Worm (Caenorhabditis elegans) whole organism, early embryonic: ENCODE measurements around the gene K09C6.7.
"Not testable (repeated sequence)": the region's sequence is repeated elsewhere in the genome, so short reads cannot be mapped to it uniquely, and the experiment has no call there.

ENCODE experiments used
- B0310.2 ChIP-seq: sonication (generic microtip); optimal IDR thresholded peaks from 2 replicates; lab custom pipeline; 2016; ENCODE audit warnings: mild to moderate bottlenecking, missing genetic modification characterization, missing compliant biosample characterization
- F13C5.2 ChIP-seq: sonication (generic microtip); optimal IDR thresholded peaks from 2 replicates; lab custom pipeline; 2017; ENCODE audit warnings: mild to moderate bottlenecking, missing genetic modification characterization, inconsistent platforms, missing compliant biosample characterization
- aly-1 ChIP-seq: sonication (generic microtip); optimal IDR thresholded peaks from 2 replicates; lab custom pipeline; 2016; ENCODE audit warnings: missing genetic modification characterization, missing compliant biosample characterization
- ama-1 ChIP-seq: fragments of 150-350 bp; optimal IDR thresholded peaks from 2 replicates; lab custom pipeline; 2014
- ceh-13 ChIP-seq: fragments of 200-800 bp; sonication (Bioruptor generic); optimal IDR thresholded peaks from 2 replicates; lab custom pipeline; 2018; ENCODE audit warnings: mild to moderate bottlenecking, missing genetic modification characterization, missing compliant biosample characterization
- ceh-36 ChIP-seq: sonication (generic microtip); optimal IDR thresholded peaks from 2 replicates; lab custom pipeline; 2016; ENCODE audit warnings: missing genetic modification characterization, inconsistent platforms, missing compliant biosample characterization
- ets-7 ChIP-seq: sonication (generic microtip); optimal IDR thresholded peaks from 2 replicates; lab custom pipeline; 2016; ENCODE audit warnings: missing genotype, missing genetic modification characterization, missing compliant biosample characterization
- flt-1 ChIP-seq: fragments of 200-800 bp; sonication (Bioruptor generic); IDR thresholded peaks from 2 replicates; pipeline ENCODE4 v1.3.6; 2022; ENCODE audit warnings: missing genetic modification characterization, missing compliant biosample characterization
- hmbx-1 ChIP-seq: sonication (generic microtip); optimal IDR thresholded peaks from 2 replicates; lab custom pipeline; 2016; ENCODE audit warnings: mild to moderate bottlenecking, missing genetic modification characterization, missing compliant biosample characterization
- hmg-4 ChIP-seq: fragments of 200-800 bp; sonication (Bioruptor generic); optimal IDR thresholded peaks from 2 replicates; lab custom pipeline; 2018; ENCODE audit warnings: mild to moderate bottlenecking, missing genetic modification characterization, missing compliant biosample characterization
- hnd-1 ChIP-seq: sonication (generic microtip); optimal IDR thresholded peaks from 2 replicates; lab custom pipeline; 2016; ENCODE audit warnings: missing genetic modification characterization, missing compliant biosample characterization
- pes-1 ChIP-seq: fragments of 200-800 bp; sonication (Bioruptor generic); IDR thresholded peaks from 2 replicates; pipeline ENCODE4 v1.3.6; 2022; ENCODE audit warnings: missing genetic modification reagents, missing genetic modification characterization, missing compliant biosample characterization
- scrt-1 ChIP-seq: fragments of 200-800 bp; sonication (Bioruptor generic); IDR thresholded peaks from 2 replicates; pipeline ENCODE4 v1.3.6; 2022; ENCODE audit warnings: missing genetic modification characterization, missing compliant biosample characterization
- sea-1 ChIP-seq: fragments of 200-800 bp; sonication (Bioruptor generic); conservative IDR thresholded peaks from 2 replicates; pipeline ENCODE4 v1.3.6; 2022; ENCODE audit warnings: missing genetic modification characterization, missing compliant biosample characterization
- tbx-11 ChIP-seq: fragments of 200-800 bp; sonication (Bioruptor generic); IDR thresholded peaks from 2 replicates; pipeline ENCODE4 v1.3.6; 2022; ENCODE audit warnings: missing genetic modification characterization, missing compliant biosample characterization
- tbx-37 ChIP-seq: fragments of 200-800 bp; sonication (Bioruptor generic); conservative IDR thresholded peaks from 2 replicates; pipeline ENCODE4 v1.3.6; 2022; ENCODE audit warnings: missing genetic modification reagents, missing genetic modification characterization, missing compliant biosample characterization
- tra-4 ChIP-seq: sonication (generic microtip); optimal IDR thresholded peaks from 2 replicates; lab custom pipeline; 2017; ENCODE audit warnings: missing genetic modification characterization, missing compliant biosample characterization

Gene K09C6.7

ce11 chrV:838984-839471 is at the start of gene K09C6.7, which contains the start of gene K09C6.10:
K09C6.7 (minus strand) TSS chrV:839084.
K09C6.10 (plus strand) TSS chrV:839421.
- not testable (repeated sequence) for TF ChIP-seq tbx-37 (GFP tag; lab: Robert Waterston, UW); ets-7 (tag; lab: Kevin White, UChicago); B0310.2 (tag; lab: Kevin White, UChicago)

DNA sequence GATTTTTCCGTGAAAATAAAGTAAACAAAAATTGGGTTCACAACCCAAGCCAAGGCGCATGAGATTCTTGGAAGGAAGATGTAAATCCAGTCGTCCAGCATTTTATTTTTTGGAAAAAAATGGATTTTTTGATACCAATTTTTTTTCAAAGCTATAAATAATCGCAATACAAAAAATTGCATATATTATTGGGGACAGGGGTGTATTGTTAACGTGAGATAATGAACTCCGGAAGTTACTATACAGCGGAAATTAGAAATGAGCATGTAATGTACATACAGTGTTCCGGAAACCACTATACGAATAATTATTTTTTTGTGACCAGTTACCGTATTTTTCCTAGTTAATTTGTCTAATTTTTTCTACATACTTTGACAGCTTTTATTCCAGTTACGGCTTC is 45.4 kb upstream of the K09C6.7 start, which contains the start of gene srj-38:
Gene srj-38, minus strand, starts transcription at position 101 of the 400 bp plus-strand sequence.
- TF ChIP-seq ceh-13 (GFP tag; lab: Kevin White, UChicago), result no peak
- TF ChIP-seq hmg-4, result no peak
- TF ChIP-seq sea-1 (GFP tag; lab: Robert Waterston, UW), result no peak
- TF ChIP-seq F13C5.2 (tag; lab: Kevin White, UChicago), result no peak
- no peak for TF ChIP-seq tbx-37 (GFP tag; lab: Robert Waterston, UW)
- TF ChIP-seq flt-1 (GFP tag; lab: Robert Waterston, UW), result no peak
- no peak for TF ChIP-seq pes-1
- TF ChIP-seq ets-7 (tag; lab: Kevin White, UChicago), result no peak
- no peak for TF ChIP-seq hmbx-1
- TF ChIP-seq scrt-1 (GFP tag; lab: Robert Waterston, UW), result no peak
- TF ChIP-seq ceh-36 (tag; lab: Kevin White, UChicago), result no peak
- no peak for TF ChIP-seq aly-1 (tag; lab: Kevin White, UChicago)
- TF ChIP-seq B0310.2 (tag; lab: Kevin White, UChicago), result no peak

ce11 chrV:879171-879570 is 40.3 kb upstream of the K09C6.7 start, which contains the start of gene srg-53:
srg-53 (plus strand) TSS chrV:879471.
- no peak for TF ChIP-seq F13C5.2 (tag; lab: Kevin White, UChicago)
- no peak for TF ChIP-seq ama-1 (lab: Kevin White, UChicago)
- no peak for TF ChIP-seq hnd-1 (tag; lab: Kevin White, UChicago)
- no peak for TF ChIP-seq hmbx-1
- no peak for TF ChIP-seq tbx-37 (GFP tag; lab: Robert Waterston, UW)
- TF ChIP-seq ets-7 (tag; lab: Kevin White, UChicago), result no peak
- TF ChIP-seq sea-1 (GFP tag; lab: Robert Waterston, UW), result no peak
- TF ChIP-seq hmg-4, result no peak
- no peak for TF ChIP-seq pes-1
- TF ChIP-seq tbx-11 (GFP tag; lab: Robert Waterston, UW), result no peak
- no peak for TF ChIP-seq tra-4 (tag; lab: Kevin White, UChicago)
- TF ChIP-seq flt-1 (GFP tag; lab: Robert Waterston, UW), result no peak

DNA sequence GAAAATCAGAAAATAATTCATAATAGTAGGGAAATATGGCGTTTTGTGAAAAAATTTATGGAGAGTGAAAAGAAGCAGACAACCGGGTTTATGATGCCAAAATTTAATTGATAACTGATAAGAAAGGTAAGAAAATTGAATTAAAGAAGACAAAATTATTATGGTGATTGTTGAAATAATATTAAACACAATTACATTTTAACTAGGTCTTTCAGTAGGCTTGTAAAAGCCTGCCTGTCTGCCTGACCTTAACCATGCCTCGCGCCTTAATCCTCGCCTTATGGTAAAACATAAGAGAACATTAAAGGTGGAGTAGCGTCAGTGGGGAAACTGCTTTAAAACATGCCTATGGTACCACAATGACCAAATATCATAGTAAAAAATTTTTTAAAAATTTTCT is 39.7 kb upstream of the K09C6.7 start, which contains the start of gene T02B11.8:
Gene T02B11.8, minus strand, starts transcription at position 101 of the 400 bp plus-strand sequence.
- TF ChIP-seq ceh-36 (tag; lab: Kevin White, UChicago) (no peak), sea-1 (GFP tag; lab: Robert Waterston, UW) (no peak), tra-4 (tag; lab: Kevin White, UChicago) (no peak), hmg-4 (no peak), ceh-13 (GFP tag; lab: Kevin White, UChicago) (no peak), aly-1 (tag; lab: Kevin White, UChicago) (no peak), tbx-37 (GFP tag; lab: Robert Waterston, UW) (no peak), ama-1 (lab: Kevin White, UChicago) (no peak), flt-1 (GFP tag; lab: Robert Waterston, UW) (no peak), pes-1 (no peak), B0310.2 (tag; lab: Kevin White, UChicago) (no peak)

DNA sequence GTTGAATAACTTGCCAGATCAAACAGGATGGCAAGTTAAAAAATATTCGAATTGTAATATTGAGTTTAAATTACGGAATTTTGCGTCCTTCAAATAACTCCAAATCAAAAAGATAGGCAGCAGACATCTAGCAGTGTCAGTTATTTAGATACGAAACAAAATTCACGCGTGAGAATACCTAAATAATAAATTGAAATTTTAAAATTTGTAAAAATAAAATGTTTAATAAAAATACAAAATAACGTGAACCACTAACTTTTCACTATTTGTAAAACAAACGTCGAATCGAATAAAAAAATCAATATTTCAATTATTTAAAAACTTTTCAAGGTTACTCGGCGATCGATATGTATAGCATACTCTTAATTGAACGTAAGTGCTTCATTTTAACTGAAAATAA is 37.1 kb upstream of the K09C6.7 start, which contains the start of gene T02B11.9:
Gene T02B11.9, plus strand, starts transcription at position 301 of the 400 bp plus-strand sequence.
- TF ChIP-seq scrt-1 (GFP tag; lab: Robert Waterston, UW), result no peak
- no peak for TF ChIP-seq ama-1 (lab: Kevin White, UChicago)
- no peak for TF ChIP-seq sea-1 (GFP tag; lab: Robert Waterston, UW)
- TF ChIP-seq pes-1, result no peak
- TF ChIP-seq flt-1 (GFP tag; lab: Robert Waterston, UW), result no peak
- no peak for TF ChIP-seq aly-1 (tag; lab: Kevin White, UChicago)

ce11 chrV:871029-871428 is 32.1 kb upstream of the K09C6.7 start, which contains the start of gene T02B11.4:
T02B11.4 (minus strand) TSS chrV:871129.
- TF ChIP-seq hmbx-1, result no peak
- no peak for TF ChIP-seq hnd-1 (tag; lab: Kevin White, UChicago)
- no peak for TF ChIP-seq ceh-36 (tag; lab: Kevin White, UChicago)
- no peak for TF ChIP-seq flt-1 (GFP tag; lab: Robert Waterston, UW)
- TF ChIP-seq sea-1 (GFP tag; lab: Robert Waterston, UW), result no peak
- no peak for TF ChIP-seq B0310.2 (tag; lab: Kevin White, UChicago)
- no peak for TF ChIP-seq tra-4 (tag; lab: Kevin White, UChicago)
- TF ChIP-seq F13C5.2 (tag; lab: Kevin White, UChicago), result no peak

- no peak for TF ChIP-seq hmbx-1
- TF ChIP-seq ceh-13 (GFP tag; lab: Kevin White, UChicago), result no peak
- no peak for TF ChIP-seq tbx-11 (GFP tag; lab: Robert Waterston, UW)
- TF ChIP-seq ama-1 (lab: Kevin White, UChicago), result no peak
- no peak for TF ChIP-seq B0310.2 (tag; lab: Kevin White, UChicago)
- no peak for TF ChIP-seq scrt-1 (GFP tag; lab: Robert Waterston, UW)
- TF ChIP-seq hmg-4, result no peak
- TF ChIP-seq F13C5.2 (tag; lab: Kevin White, UChicago), result no peak
- TF ChIP-seq ets-7 (tag; lab: Kevin White, UChicago), result no peak
- no peak for TF ChIP-seq sea-1 (GFP tag; lab: Robert Waterston, UW)
- TF ChIP-seq hnd-1 (tag; lab: Kevin White, UChicago), result no peak
- TF ChIP-seq tra-4 (tag; lab: Kevin White, UChicago), result no peak
- no peak for TF ChIP-seq aly-1 (tag; lab: Kevin White, UChicago)
- no peak for TF ChIP-seq ceh-36 (tag; lab: Kevin White, UChicago)
- no peak for TF ChIP-seq pes-1
- TF ChIP-seq tbx-37 (GFP tag; lab: Robert Waterston, UW), result no peak
- no peak for TF ChIP-seq flt-1 (GFP tag; lab: Robert Waterston, UW)
These were observed 27.8 kb upstream of the K09C6.7 start, which contains the start of gene T02B11.3 for ce11 chrV:866729-867128. T02B11.3 (minus strand) TSS chrV:866829.
